Fruit fly (Drosophila melanogaster) Kc167 (cell line): ENCODE results near the gene CG31041.

Experiments
- Sin3A ChIP-seq: fragments of >200 bp; optimal IDR thresholded peaks from 2 replicates; lab custom pipeline; 2018; ENCODE audit warnings: missing external identifiers
- h ChIP-seq: fragments of >200 bp; optimal IDR thresholded peaks from 3 replicates; lab custom pipeline; 2018; ENCODE audit warnings: missing external identifiers
- insv ChIP-seq: fragments of >200 bp; optimal IDR thresholded peaks from 3 replicates; lab custom pipeline; 2018; ENCODE audit warnings: missing external identifiers
- psq ChIP-seq: fragments of >200 bp; optimal IDR thresholded peaks from 2 replicates; lab custom pipeline; 2017; ENCODE audit warnings: missing external identifiers
- ttk ChIP-seq: sonication (Bioruptor generic); optimal IDR thresholded peaks from 2 replicates; lab custom pipeline; 2017; ENCODE audit warnings: missing external identifiers

dm6 chr3R:29549157-29549556, 41.5 kb downstream of the CG31041 start:
- TF ChIP-seq Sin3A (lab: Kevin White, UChicago) (no peak), h (lab: Kevin White, UChicago) (no peak), psq (no peak), ttk (no peak), insv (lab: Kevin White, UChicago) (no peak)
